Worm (Caenorhabditis elegans): Measurements from ENCODE around the gene cal-3.

Gene cal-3

ce11 chrIV:3835065-3835464, at the start of gene cal-3:
Gene cal-3 (minus strand): TSS chrIV:3835165.
- no peak for TF ChIP-seq unc-62 (GFP tag; optimal IDR thresholded peaks at IDR 0.05)

DNA sequence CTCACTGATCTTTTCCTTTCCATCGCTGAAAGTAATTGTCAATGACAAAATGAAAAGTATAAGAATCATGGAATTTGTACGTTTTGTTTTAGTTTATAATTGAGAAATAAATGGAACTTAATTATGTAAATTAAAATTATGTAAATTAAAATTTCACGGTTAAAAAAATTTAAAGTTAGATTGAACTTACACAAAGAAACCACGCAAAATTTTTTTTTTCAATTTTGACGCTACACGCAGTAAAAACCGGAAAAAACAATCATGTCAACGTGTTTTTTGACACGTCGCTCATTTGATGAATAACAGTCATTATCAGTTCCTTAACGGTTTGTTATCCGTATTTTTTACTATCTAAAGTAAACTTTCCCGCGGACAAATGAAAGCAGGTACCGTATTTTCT, 46.2 kb upstream of the cal-3 start, which contains the start of the genes F37C4.8 and oac-23:
Gene F37C4.8, minus strand, starts transcription at position 101 of the 400 bp plus-strand sequence.
Gene oac-23, plus strand, starts transcription at position 323 of the 400 bp plus-strand sequence.
- TF ChIP-seq unc-62 (GFP tag; optimal IDR thresholded peaks at IDR 0.05), result no peak

DNA sequence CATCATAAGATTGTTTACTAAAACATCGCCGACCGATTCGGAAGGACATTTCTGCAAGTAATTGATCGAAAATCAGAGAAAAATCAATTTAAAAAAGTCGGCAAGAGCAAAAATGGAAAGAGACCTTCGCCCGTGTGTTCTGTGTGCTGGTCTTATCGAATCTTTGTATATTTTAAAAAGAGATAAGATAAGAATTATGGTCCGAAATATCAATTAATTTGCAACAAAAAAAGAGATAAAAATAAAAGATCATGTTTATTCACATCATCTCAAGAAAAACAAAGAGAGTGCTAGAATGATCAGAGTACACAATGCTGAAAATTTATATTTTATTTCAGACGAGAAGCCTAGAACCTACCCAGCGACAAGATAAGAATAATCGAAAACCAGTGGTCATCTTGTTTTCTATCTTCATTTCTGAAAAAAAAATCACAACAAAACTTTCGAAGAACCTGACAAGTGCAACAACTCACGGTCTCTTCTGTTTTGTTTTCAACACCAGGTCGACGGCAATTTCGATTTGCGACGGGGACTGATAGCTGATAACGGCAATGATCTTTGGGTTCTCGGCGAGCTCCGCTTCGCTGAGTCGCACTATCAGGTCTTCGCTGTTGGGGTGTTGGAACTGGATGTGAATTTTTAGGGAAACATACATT, 43.4 kb upstream of the cal-3 start, which contains the start of gene F37C4.6:
Gene F37C4.6, minus strand, starts transcription at position 51 of the 656 bp plus-strand sequence.
- no peak for TF ChIP-seq unc-62 (GFP tag; optimal IDR thresholded peaks at IDR 0.05)

ce11 chrIV:3876955-3877354, 42.0 kb upstream of the cal-3 start:
- TF ChIP-seq unc-62 (GFP tag; optimal IDR thresholded peaks at IDR 0.05), result no peak

- no peak for TF ChIP-seq unc-62 (GFP tag; optimal IDR thresholded peaks at IDR 0.05)
Measured at ce11 chrIV:3875260-3875659, 40.3 kb upstream of the cal-3 start.

ce11 chrIV:3874417-3874816, 39.5 kb upstream of the cal-3 start:
- TF ChIP-seq unc-62 (GFP tag; optimal IDR thresholded peaks at IDR 0.05), result no peak

ce11 chrIV:3873706-3874105, 38.7 kb upstream of the cal-3 start, which contains the start of gene F37C4.5:
Gene F37C4.5 (minus strand): TSS chrIV:3873806.
- no peak for TF ChIP-seq unc-62 (GFP tag; optimal IDR thresholded peaks at IDR 0.05)

ce11 chrIV:3873195-3873594, 38.2 kb upstream of the cal-3 start:
- no peak for TF ChIP-seq unc-62 (GFP tag; optimal IDR thresholded peaks at IDR 0.05)

- TF ChIP-seq unc-62 (GFP tag; optimal IDR thresholded peaks at IDR 0.05), result no peak
Measured at ce11 chrIV:3869875-3870274, 34.9 kb upstream of the cal-3 start.

DNA sequence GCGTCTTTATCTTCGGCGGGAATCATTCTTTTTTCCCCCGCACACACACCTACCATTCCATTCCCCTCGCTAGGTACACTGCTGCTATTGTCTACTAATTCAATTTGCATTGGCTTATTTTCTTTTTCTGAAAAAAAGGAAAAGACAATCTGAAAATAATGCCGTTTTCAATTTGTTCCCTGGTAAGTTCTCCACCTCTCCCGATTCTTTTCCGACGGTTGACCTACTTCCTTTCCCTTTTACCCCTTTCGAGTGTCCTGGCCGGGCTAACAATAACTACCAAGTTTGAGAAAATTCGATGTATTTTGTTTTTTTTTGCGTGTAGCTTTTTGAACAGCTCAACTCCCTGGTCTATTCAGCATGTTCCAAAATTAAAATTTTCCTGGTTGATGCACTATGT, 32.3 kb upstream of the cal-3 start, which contains the start of gene F37C4.4:
Gene F37C4.4, plus strand, starts transcription at position 58 of the 400 bp plus-strand sequence.
- TF ChIP-seq unc-62 (GFP tag; optimal IDR thresholded peaks at IDR 0.05), result no peak

DNA sequence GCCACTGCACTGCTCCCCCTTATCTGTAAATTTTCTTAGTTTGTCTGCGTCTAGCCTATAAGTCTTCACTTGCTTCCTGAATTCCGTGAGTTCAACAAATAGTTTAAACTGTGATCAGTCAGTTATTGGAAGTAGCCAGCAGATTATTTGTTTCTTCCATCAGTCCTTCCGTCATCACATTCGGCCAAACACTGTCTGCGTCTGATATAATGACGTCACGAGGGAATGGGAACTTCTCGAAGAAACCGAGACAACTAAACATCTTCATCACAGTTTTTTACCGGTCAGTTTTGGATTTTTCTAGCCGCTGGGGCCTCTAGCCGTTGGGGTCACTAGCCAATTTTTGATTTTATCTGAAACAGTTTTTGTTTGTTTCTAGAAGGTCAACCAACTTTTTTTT, 31.1 kb upstream of the cal-3 start:
- no peak for TF ChIP-seq unc-62 (GFP tag; optimal IDR thresholded peaks at IDR 0.05)

DNA sequence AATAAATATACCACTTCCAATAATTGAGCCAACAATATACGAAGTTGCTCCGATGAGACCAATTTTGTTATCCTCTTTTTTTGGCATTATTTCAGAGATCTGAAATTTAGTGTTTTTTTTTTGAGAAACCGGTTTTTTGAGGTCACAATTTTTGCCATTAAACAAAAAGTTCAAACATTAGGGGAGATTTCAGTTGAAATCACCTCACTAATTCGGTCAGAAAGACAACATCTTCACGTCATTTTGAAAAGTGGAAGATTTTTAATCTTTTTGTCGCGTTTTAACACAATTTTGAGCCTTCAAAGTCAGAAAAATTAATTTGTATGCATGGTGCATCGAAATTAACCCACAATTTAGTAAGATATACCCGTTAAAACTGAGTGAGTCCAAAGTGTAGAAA, 30.0 kb upstream of the cal-3 start, which contains the start of gene aat-8:
Gene aat-8, minus strand, starts transcription at position 101 of the 400 bp plus-strand sequence.
- no peak for TF ChIP-seq unc-62 (GFP tag; optimal IDR thresholded peaks at IDR 0.05)

- no peak for TF ChIP-seq unc-62 (GFP tag; optimal IDR thresholded peaks at IDR 0.05)
Measured at ce11 chrIV:3862948-3863347, 28.0 kb upstream of the cal-3 start.

DNA sequence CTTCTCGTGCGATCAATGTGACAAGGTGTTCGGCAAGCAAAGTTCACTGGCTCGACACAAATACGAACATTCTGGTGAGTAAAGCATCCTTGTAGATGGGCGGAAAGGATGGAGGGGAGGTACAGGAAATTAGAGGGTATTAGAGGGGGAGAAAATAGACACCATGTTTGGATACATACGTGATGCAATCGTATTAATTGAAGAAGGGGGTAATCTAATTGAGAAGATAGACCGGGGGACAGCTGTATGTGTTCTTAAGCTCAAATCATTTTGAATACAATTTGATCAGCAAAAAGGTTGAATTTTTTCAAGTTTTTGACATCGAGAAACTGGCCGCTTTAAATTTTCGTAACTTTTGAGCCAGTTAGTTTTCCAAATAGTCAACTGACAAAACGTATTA, 25.5 kb upstream of the cal-3 start:
- no peak for TF ChIP-seq unc-62 (GFP tag; optimal IDR thresholded peaks at IDR 0.05)

DNA sequence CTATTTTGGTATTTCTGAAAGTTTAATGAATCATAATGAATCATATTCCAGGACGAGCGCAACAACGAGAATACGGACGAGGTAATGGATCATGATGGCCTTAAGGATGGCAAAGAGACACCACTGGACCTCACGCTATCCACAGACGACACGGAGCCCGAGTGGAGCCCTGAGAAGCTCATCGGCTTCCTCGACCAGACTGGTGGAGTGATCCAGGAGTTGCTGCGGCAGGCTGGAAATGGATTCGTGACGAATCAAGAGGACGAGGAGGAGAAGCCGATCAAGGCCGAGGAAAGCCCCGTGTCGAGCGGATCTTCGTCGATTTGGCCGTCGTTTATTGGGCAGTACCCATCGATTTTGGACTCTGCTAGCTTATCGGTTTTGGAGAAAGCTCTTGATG, 24.6 kb upstream of the cal-3 start:
- TF ChIP-seq unc-62 (GFP tag; optimal IDR thresholded peaks at IDR 0.05), result no peak

DNA sequence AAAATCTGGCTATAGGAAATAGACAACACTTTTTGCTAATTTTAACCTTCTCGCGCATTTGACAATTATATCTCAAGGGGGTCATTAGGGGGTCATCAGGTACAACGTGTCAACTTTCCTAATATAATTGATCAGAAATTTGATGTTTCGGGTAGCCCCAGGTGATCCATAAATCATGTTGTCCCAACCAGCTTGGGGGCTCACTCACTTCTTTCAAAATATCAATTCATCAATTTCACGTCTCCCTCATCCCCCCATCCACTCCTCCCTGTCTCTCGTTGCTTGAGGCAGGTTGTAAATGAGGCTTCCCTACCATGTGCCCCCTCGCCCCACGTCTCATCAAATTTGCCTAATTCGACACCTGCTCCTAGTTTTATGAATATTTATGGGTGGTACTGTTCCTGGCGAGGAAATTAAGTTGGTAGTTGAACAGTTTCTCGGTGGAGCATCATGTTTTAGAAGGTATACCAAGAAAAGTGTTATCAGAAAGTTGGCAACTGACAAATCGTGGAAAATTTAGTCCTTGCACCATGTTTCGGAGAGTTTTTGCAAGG, 23.1 kb upstream of the cal-3 start:
- no peak for TF ChIP-seq unc-62 (GFP tag; optimal IDR thresholded peaks at IDR 0.05)

DNA sequence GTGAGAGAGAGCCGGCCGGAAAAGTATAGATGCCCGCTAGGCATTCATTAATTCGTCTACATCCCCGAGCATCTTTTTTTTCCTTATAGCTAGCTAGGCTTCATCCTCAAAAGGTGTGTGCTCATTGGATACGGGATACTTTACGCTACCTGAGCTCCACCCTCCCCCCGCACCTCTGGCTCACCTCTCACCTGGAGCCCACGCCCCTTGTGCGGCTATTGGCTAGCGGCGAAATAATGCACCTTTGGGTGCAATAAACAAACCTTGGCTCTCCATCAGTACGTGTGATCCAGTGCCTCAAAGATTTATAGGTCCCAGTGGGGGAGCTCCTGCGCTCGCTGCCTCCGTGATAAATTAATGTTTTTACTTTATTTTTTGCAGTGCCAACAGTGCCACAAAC, 21.2 kb upstream of the cal-3 start:
- TF ChIP-seq unc-62 (GFP tag; optimal IDR thresholded peaks at IDR 0.05), result no peak

Data from whole organism, dauer.